Fruit fly (Drosophila melanogaster) whole organism, wandering third instar larva: Measurements from ENCODE around the gene CG34176.

ENCODE experiments used
- Abd-B ChIP-seq: fragments of >200 bp; optimal IDR thresholded peaks from 2 replicates; lab custom pipeline; 2017; ENCODE audit warnings: missing biosample characterization, missing genetic modification characterization
- CG32264 ChIP-seq: fragments of 200-800 bp; sonication (Bioruptor generic); optimal IDR thresholded peaks from 2 replicates; lab custom pipeline; 2016; ENCODE audit warnings: missing biosample characterization, missing genetic modification characterization
- CrebA ChIP-seq: fragments of 200-800 bp; sonication (Bioruptor generic); optimal IDR thresholded peaks from 2 replicates; lab custom pipeline; 2016; ENCODE audit warnings: missing biosample characterization, mild to moderate bottlenecking, missing genetic modification characterization, borderline replicate concordance
- Hr78 ChIP-seq: fragments of >200 bp; optimal IDR thresholded peaks from 2 replicates; lab custom pipeline; 2017; ENCODE audit warnings: missing biosample characterization, missing genetic modification characterization
- Hr83 ChIP-seq: fragments of 200-300 bp; sonication (Bioruptor generic); optimal IDR thresholded peaks from 2 replicates; lab custom pipeline; 2016; ENCODE audit warnings: missing biosample characterization, mild to moderate bottlenecking, missing genetic modification characterization, moderate library complexity; ENCODE audit not compliant: poor library complexity, severe bottlenecking
- Mio ChIP-seq: sonication (Bioruptor generic); optimal IDR thresholded peaks from 2 replicates; lab custom pipeline; 2016; ENCODE audit warnings: missing biosample characterization, missing genetic modification characterization
- OdsH ChIP-seq: fragments of 200-800 bp; sonication (Bioruptor generic); optimal IDR thresholded peaks from 2 replicates; lab custom pipeline; 2016; ENCODE audit warnings: missing biosample characterization, mild to moderate bottlenecking, missing genetic modification characterization
- dl ChIP-seq, 2 experiments: fragments of 175-275, 200-275 bp in 1 of 2; fragments of 200-275 bp in 1 of 2; sonication (Bioruptor generic); optimal IDR thresholded peaks; lab custom pipeline; 2018; ENCODE audit warnings: mild to moderate bottlenecking in 2 of 2, missing biosample characterization in 2 of 2, missing genetic modification characterization in 2 of 2, moderate library complexity in 2 of 2; ENCODE audit not compliant: partially characterized antibody in 2 of 2, insufficient read depth in 1 of 2
- h ChIP-seq: fragments of 200-800 bp; sonication (Bioruptor generic); optimal IDR thresholded peaks from 3 replicates; lab custom pipeline; 2016; ENCODE audit warnings: missing biosample characterization, mild to moderate bottlenecking, missing genetic modification characterization
- psq ChIP-seq: fragments of 200-800 bp; sonication (Bioruptor generic); optimal IDR thresholded peaks from 3 replicates; lab custom pipeline; 2017; ENCODE audit warnings: missing biosample characterization, mild to moderate bottlenecking, missing genetic modification characterization, moderate library complexity
- rgr ChIP-seq: fragments of 200-800 bp; sonication (Bioruptor generic); optimal IDR thresholded peaks from 3 replicates; lab custom pipeline; 2016; ENCODE audit warnings: missing biosample characterization, mild to moderate bottlenecking, missing genetic modification characterization
- sv ChIP-seq: fragments of 200-800 bp; sonication (Bioruptor generic); optimal IDR thresholded peaks from 3 replicates; lab custom pipeline; 2016; ENCODE audit warnings: missing biosample characterization, missing genetic modification characterization
- tai ChIP-seq: sonication (Bioruptor generic); optimal IDR thresholded peaks from 2 replicates; lab custom pipeline; 2016; ENCODE audit warnings: missing biosample characterization, missing genetic modification characterization

DNA sequence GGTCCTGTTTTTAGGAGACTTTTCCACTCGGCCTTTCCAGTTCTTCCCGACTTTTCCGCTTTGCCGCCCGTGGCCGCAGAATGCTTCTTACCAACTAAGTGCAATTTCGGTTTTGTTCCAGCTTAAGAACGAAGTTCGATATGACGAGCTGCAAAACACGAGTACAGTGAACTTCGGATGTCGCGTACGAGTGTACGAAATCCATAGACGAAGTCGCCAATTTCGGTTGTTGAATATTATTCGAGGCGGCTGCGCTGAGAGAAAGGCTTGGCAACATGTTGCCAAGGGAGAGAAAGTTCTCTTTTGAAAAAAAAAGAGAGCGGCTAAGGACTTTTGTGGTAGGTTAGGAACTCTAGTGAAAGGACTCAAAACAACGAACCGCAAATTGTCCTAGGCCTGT lies 12.2 kb upstream of the CG34176 start, which contains the start of gene fred:
- no peak for TF ChIP-seq Hr78 (GFP tag; lab: Kevin White, UChicago)
- TF ChIP-seq Mio (GFP tag; lab: Kevin White, UChicago): no peak
- TF ChIP-seq h (GFP tag; lab: Kevin White, UChicago): no peak
- no peak for TF ChIP-seq rgr (GFP tag; lab: Kevin White, UChicago)
- no peak for TF ChIP-seq OdsH (GFP tag; lab: Kevin White, UChicago)
- no peak for TF ChIP-seq CrebA
- no peak for TF ChIP-seq Abd-B (GFP tag; lab: Kevin White, UChicago)
- TF ChIP-seq psq (GFP tag; lab: Kevin White, UChicago): no peak
- no peak for TF ChIP-seq tai (GFP tag; lab: Kevin White, UChicago)
- TF ChIP-seq Hr83 (GFP tag; lab: Kevin White, UChicago): no peak
- TF ChIP-seq dl (GFP tag; optimal IDR thresholded peaks at IDR 0.05; lab: Kevin White, UChicago; ENCODE audit: insufficient read depth in 1 of 2, partially characterized antibody in 2 of 2): no peak
- no peak for TF ChIP-seq CG32264
- no peak for TF ChIP-seq sv (GFP tag; lab: Kevin White, UChicago)
